Worm (Caenorhabditis elegans): Measurements from ENCODE around the gene sra-36.

Gene sra-36

DNA sequence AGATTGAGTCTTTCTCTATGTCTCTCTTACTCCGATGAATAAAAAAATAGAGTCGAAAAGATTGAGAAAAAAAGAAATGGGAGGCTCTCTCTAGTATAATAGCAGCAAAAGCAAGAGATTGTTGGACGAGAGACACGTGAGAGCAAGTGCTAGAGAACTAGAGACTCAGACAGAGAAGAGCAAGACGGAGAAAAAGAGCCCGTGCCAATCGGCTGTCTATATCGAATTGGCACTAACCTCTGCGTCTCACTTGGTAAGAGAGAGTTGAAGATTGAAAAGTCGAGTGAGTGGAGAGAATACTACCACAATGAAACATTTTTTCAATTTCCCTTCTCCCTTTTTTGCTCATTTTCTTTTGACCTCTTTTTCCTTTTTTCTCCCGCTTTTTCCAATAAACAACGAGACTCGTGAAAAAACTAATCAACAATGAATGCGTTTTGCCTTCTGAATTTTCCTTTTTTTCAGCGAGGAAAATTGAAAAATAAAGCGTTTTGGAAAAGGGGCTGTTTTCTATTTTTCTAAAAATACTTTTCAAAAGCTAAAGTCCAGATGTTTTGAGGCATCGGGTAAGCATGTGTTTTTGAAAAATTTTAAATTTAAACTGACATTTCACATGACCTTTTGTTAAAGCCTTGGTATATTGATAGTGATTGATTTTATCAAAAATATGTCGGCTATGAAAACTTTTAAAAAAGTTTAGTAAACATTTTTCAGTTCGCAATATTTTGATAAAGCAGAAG is 33.8 kb downstream of the sra-36 start:
- TF ChIP-seq skn-1 (tag; optimal IDR thresholded peaks at IDR 0.05) (no peak), zfp-2 (tag; optimal IDR thresholded peaks at IDR 0.05) (no peak), F37D6.2 (tag; optimal IDR thresholded peaks at IDR 0.05) (peak; percentile 28), dpl-1 (GFP tag; optimal IDR thresholded peaks at IDR 0.05) (peak; percentile 46), lin-15B (tag; optimal IDR thresholded peaks at IDR 0.05) (no peak), daf-12 (tag; optimal IDR thresholded peaks at IDR 0.05) (no peak), nhr-48 (tag; optimal IDR thresholded peaks at IDR 0.05) (no peak), mxl-2 (GFP tag; conservative IDR thresholded peaks at IDR 0.05) (no peak), lin-1 (GFP tag; IDR thresholded peaks at IDR 0.05) (0 out of 2 replicates have a peak, but pooled peaks have one; percentile 44), daf-19 (GFP tag; conservative IDR thresholded peaks at IDR 0.05) (no peak), F44E2.7 (GFP tag; IDR thresholded peaks at IDR 0.05) (no peak), saeg-2 (GFP tag; IDR thresholded peaks at IDR 0.05) (no peak), ztf-7 (tag; optimal IDR thresholded peaks at IDR 0.05) (peak; percentile 12), lir-3 (tag; optimal IDR thresholded peaks at IDR 0.05) (no peak), ceh-82 (tag; optimal IDR thresholded peaks at IDR 0.05) (no peak), set-16 (GFP tag; IDR thresholded peaks at IDR 0.05) (no peak), madf-9 (GFP tag; conservative IDR thresholded peaks at IDR 0.05) (no peak), dmd-6 (GFP tag; IDR thresholded peaks at IDR 0.05) (peak; percentile 74), Y48G9A.11 (GFP tag; IDR thresholded peaks at IDR 0.05) (no peak), pha-4 (GFP tag; IDR thresholded peaks at IDR 0.05) (peak; percentile 47; the same call in 1 of the 2 replicates), pha-4 (tag; optimal IDR thresholded peaks at IDR 0.05) (peak; percentile 8), cey-2 (tag; optimal IDR thresholded peaks at IDR 0.05; ENCODE audit: borderline replicate concordance, insufficient read depth) (no peak), pqm-1 (tag; optimal IDR thresholded peaks at IDR 0.05) (peak; percentile 15), egl-27 (tag; optimal IDR thresholded peaks at IDR 0.05) (no peak), ceh-62 (tag; optimal IDR thresholded peaks at IDR 0.05) (no peak), ceh-32 (tag; optimal IDR thresholded peaks at IDR 0.05; ENCODE audit: poor library complexity) (no peak), nhr-11 (tag; optimal IDR thresholded peaks at IDR 0.05) (peak; percentile 75), aly-2 (tag; optimal IDR thresholded peaks at IDR 0.05) (no peak), nhr-237 (tag; optimal IDR thresholded peaks at IDR 0.05) (no peak), F49E8.2 (tag; optimal IDR thresholded peaks at IDR 0.05; ENCODE audit: borderline replicate concordance) (no peak), unc-62 (GFP tag; optimal IDR thresholded peaks at IDR 0.05 in 1 of 2) (peak in 1 of 2 experiments; percentile 93), unc-62 (tag; optimal IDR thresholded peaks at IDR 0.05) (no peak), Y5F2A.4 (GFP tag; optimal IDR thresholded peaks at IDR 0.05) (no peak), spr-3 (GFP tag; optimal IDR thresholded peaks at IDR 0.05) (no peak), lim-7 (GFP tag; IDR thresholded peaks at IDR 0.05) (no peak), dve-1 (tag; optimal IDR thresholded peaks at IDR 0.05; ENCODE audit: insufficient read depth) (peak; percentile 53), ceh-28 (tag; optimal IDR thresholded peaks at IDR 0.05) (no peak), tag-97 (GFP tag; IDR thresholded peaks at IDR 0.05) (no peak), mxl-3 (GFP tag; optimal IDR thresholded peaks at IDR 0.05) (peak; percentile 46), R02D3.7 (tag; optimal IDR thresholded peaks at IDR 0.05) (no peak), hif-1 (tag; optimal IDR thresholded peaks at IDR 0.05) (peak in 1 of 2 experiments; percentile 49), attf-4 (tag; optimal IDR thresholded peaks at IDR 0.05) (no peak), dmd-9 (GFP tag; IDR thresholded peaks at IDR 0.05) (no peak), sdz-12 (GFP tag; optimal IDR thresholded peaks at IDR 0.05) (no peak), nhr-42 (GFP tag; IDR thresholded peaks at IDR 0.05) (no peak), zip-11 (GFP tag; IDR thresholded peaks at IDR 0.05) (no peak), T26A8.4 (GFP tag; IDR thresholded peaks at IDR 0.05) (no peak), mep-1 (tag; optimal IDR thresholded peaks at IDR 0.05) (peak; percentile 63), jun-1 (tag; optimal IDR thresholded peaks at IDR 0.05) (no peak), daf-8 (GFP tag; IDR thresholded peaks at IDR 0.05) (no peak), lin-38 (GFP tag; IDR thresholded peaks at IDR 0.05) (peak; percentile 45)

Data from whole organism, L4 larva.